Worm (Caenorhabditis elegans) whole organism, L4/young adult: ENCODE measurements around the gene egl-8.

Experiments used
- W03F9.2 ChIP-seq: fragments of 150-350 bp; optimal IDR thresholded peaks from 2 replicates; lab custom pipeline; 2014; ENCODE audit warnings: missing biosample characterization, missing genetic modification characterization
- dao-5 ChIP-seq: sonication (generic microtip); optimal IDR thresholded peaks from 2 replicates; lab custom pipeline; 2016; ENCODE audit warnings: missing genotype, missing genetic modification characterization, moderate library complexity, missing compliant biosample characterization
- him-1 ChIP-seq: sonication (generic microtip); optimal IDR thresholded peaks from 2 replicates; lab custom pipeline; 2016; ENCODE audit warnings: missing genotype, missing genetic modification reagents, missing genetic modification characterization, missing compliant biosample characterization

- TF ChIP-seq him-1 (tag; lab: Kevin White, UChicago) (no peak), dao-5 (no peak), W03F9.2 (tag; lab: Kevin White, UChicago) (no peak)
These were observed 17.1 kb downstream of the egl-8 start for ce11 chrV:37729-38128.
